Worm (Caenorhabditis elegans) whole organism, L4 larva: ENCODE measurements around the gene fbxa-55.

Experiments
- F37D6.2 ChIP-seq: sonication (generic microtip); optimal IDR thresholded peaks from 2 replicates; lab custom pipeline; 2016; ENCODE audit warnings: mild to moderate bottlenecking, missing genetic modification characterization, missing compliant biosample characterization
- T20F7.1 ChIP-seq: fragments of 200-800 bp; sonication (Bioruptor generic); optimal IDR thresholded peaks from 2 replicates; lab custom pipeline; 2018; ENCODE audit warnings: mild to moderate bottlenecking, missing genetic modification characterization, missing compliant biosample characterization
- T26A8.4 ChIP-seq: fragments of 200-800 bp; sonication (Bioruptor generic); IDR thresholded peaks from 2 replicates; pipeline ENCODE4 v1.3.6; 2022; ENCODE audit warnings: missing genetic modification characterization, missing compliant biosample characterization
- aha-1 ChIP-seq: fragments of 150-350 bp; peaks from one replicate; lab custom pipeline; 2014; ENCODE audit warnings: missing biosample characterization, missing genetic modification characterization
- arid-1 ChIP-seq: fragments of 200-800 bp; sonication (Bioruptor generic); conservative IDR thresholded peaks from 2 replicates; pipeline ENCODE4 v1.3.6; 2022; ENCODE audit warnings: missing genetic modification reagents, missing genetic modification characterization, missing compliant biosample characterization
- attf-4 ChIP-seq: sonication (generic microtip); optimal IDR thresholded peaks from 3 replicates; lab custom pipeline; 2017; ENCODE audit warnings: missing biosample characterization, missing genetic modification characterization
- ceh-28 ChIP-seq: fragments of 150-350 bp; optimal IDR thresholded peaks from 2 replicates; lab custom pipeline; 2014; ENCODE audit warnings: missing biosample characterization, missing genetic modification reagents, missing genetic modification characterization
- ceh-62 ChIP-seq: sonication (generic microtip); optimal IDR thresholded peaks from 2 replicates; lab custom pipeline; 2017; ENCODE audit warnings: missing biosample characterization, missing genetic modification characterization
- ces-1 ChIP-seq: fragments of 150-350 bp; sonication (generic microtip); optimal IDR thresholded peaks from 4 replicates; lab custom pipeline; 2014; ENCODE audit warnings: missing biosample characterization, missing genetic modification reagents, missing genetic modification characterization
- daf-16 ChIP-seq, 3 experiments: sonication (generic microtip); optimal IDR thresholded peaks; 2 replicates each; lab custom pipeline; 2016 to 2017; ENCODE audit warnings: missing genetic modification characterization in 3 of 3, missing genetic modification reagents in 3 of 3, mild to moderate bottlenecking in 2 of 3, missing compliant biosample characterization in 2 of 3, missing biosample characterization in 1 of 3, moderate library complexity in 1 of 3
- daf-19 ChIP-seq: fragments of 200-800 bp; sonication (Bioruptor generic); conservative IDR thresholded peaks from 2 replicates; pipeline ENCODE4 v1.3.6; 2022; ENCODE audit warnings: missing genetic modification characterization, missing compliant biosample characterization
- daf-8 ChIP-seq: fragments of 200-800 bp; sonication (Bioruptor generic); IDR thresholded peaks from 2 replicates; pipeline ENCODE4 v1.3.6; 2022; ENCODE audit warnings: missing genetic modification characterization, missing compliant biosample characterization
- dmd-6 ChIP-seq: fragments of 200-800 bp; sonication (Bioruptor generic); IDR thresholded peaks from 2 replicates; pipeline ENCODE4 v1.3.6; 2022; ENCODE audit warnings: missing genetic modification reagents, missing genetic modification characterization, missing compliant biosample characterization
- dve-1 ChIP-seq: sonication (generic microtip); optimal IDR thresholded peaks from 2 replicates; lab custom pipeline; 2017; ENCODE audit warnings: antibody characterized with exemption, mild to moderate bottlenecking, missing genetic modification characterization, missing compliant biosample characterization; ENCODE audit not compliant: insufficient read depth
- egl-43 ChIP-seq: fragments of 200-800 bp; sonication (Bioruptor generic); IDR thresholded peaks from 2 replicates; pipeline ENCODE4 v1.3.6; 2022; ENCODE audit warnings: missing genetic modification reagents, missing genetic modification characterization, missing compliant biosample characterization
- fkh-10 ChIP-seq: fragments of 150-350 bp; optimal IDR thresholded peaks from 2 replicates; lab custom pipeline; 2014; ENCODE audit warnings: missing biosample characterization, missing genetic modification reagents, missing genetic modification characterization
- hlh-11 ChIP-seq: fragments of 200-800 bp; sonication (Bioruptor generic); optimal IDR thresholded peaks from 2 replicates; lab custom pipeline; 2018; ENCODE audit warnings: mild to moderate bottlenecking, missing genetic modification characterization, missing compliant biosample characterization
- hlh-30 ChIP-seq: sonication (generic microtip); optimal IDR thresholded peaks from 2 replicates; lab custom pipeline; 2017; ENCODE audit warnings: antibody characterized with exemption, mild to moderate bottlenecking, missing genetic modification characterization, missing compliant biosample characterization; ENCODE audit not compliant: insufficient read depth
- jun-1 ChIP-seq: fragments of 150-350 bp; optimal IDR thresholded peaks from 2 replicates; lab custom pipeline; 2014; ENCODE audit warnings: missing biosample characterization, missing genetic modification reagents, missing genetic modification characterization
- lim-7 ChIP-seq: fragments of 200-800 bp; sonication (Bioruptor generic); IDR thresholded peaks from 2 replicates; pipeline ENCODE4 v1.3.6; 2022; ENCODE audit warnings: missing genetic modification characterization, missing compliant biosample characterization
- lin-38 ChIP-seq: fragments of 200-800 bp; sonication (Bioruptor generic); IDR thresholded peaks from 2 replicates; pipeline ENCODE4 v1.3.6; 2022; ENCODE audit warnings: missing genetic modification reagents, missing genetic modification characterization, missing compliant biosample characterization
- lsy-2 ChIP-seq, 2 experiments: fragments of 150-350 bp in 1 of 2; sonication (generic microtip) in 1 of 2; optimal IDR thresholded peaks; 2 replicates each; lab custom pipeline; 2014 to 2017; ENCODE audit warnings: missing biosample characterization in 2 of 2, missing genetic modification characterization in 2 of 2
- madf-5 ChIP-seq, 2 experiments: fragments of 200-800 bp; sonication (Bioruptor generic); IDR thresholded peaks; 2 replicates each; pipeline ENCODE4 v1.3.6; 2022; ENCODE audit warnings: missing compliant biosample characterization in 2 of 2, missing genetic modification characterization in 2 of 2
- mep-1 ChIP-seq: fragments of 150-350 bp; sonication (generic microtip); optimal IDR thresholded peaks from 3 replicates; lab custom pipeline; 2014; ENCODE audit warnings: missing biosample characterization, missing genetic modification characterization
- mxl-3 ChIP-seq: fragments of 200-800 bp; sonication (Bioruptor generic); optimal IDR thresholded peaks from 2 replicates; lab custom pipeline; 2018; ENCODE audit warnings: mild to moderate bottlenecking, missing genetic modification characterization, missing compliant biosample characterization
- nhr-237 ChIP-seq: sonication (generic microtip); optimal IDR thresholded peaks from 2 replicates; lab custom pipeline; 2017; ENCODE audit warnings: missing biosample characterization, missing genetic modification characterization
- nhr-25 ChIP-seq: sonication (generic microtip); optimal IDR thresholded peaks from 2 replicates; lab custom pipeline; 2017; ENCODE audit warnings: missing genetic modification characterization, mild to moderate bottlenecking, missing compliant biosample characterization, antibody characterized with exemption, moderate library complexity, borderline replicate concordance; ENCODE audit not compliant: insufficient read depth
- nhr-28 ChIP-seq: fragments of 150-350 bp; optimal IDR thresholded peaks from 2 replicates; lab custom pipeline; 2014; ENCODE audit warnings: missing biosample characterization, missing genetic modification characterization
- nhr-42 ChIP-seq: fragments of 200-800 bp; sonication (Bioruptor generic); IDR thresholded peaks from 2 replicates; pipeline ENCODE4 v1.3.6; 2022; ENCODE audit warnings: missing genetic modification characterization, missing compliant biosample characterization
- nhr-6 ChIP-seq: fragments of 150-350 bp; optimal IDR thresholded peaks from 2 replicates; lab custom pipeline; 2014; ENCODE audit warnings: missing biosample characterization, missing genetic modification characterization
- nhr-77 ChIP-seq: fragments of 150-350 bp; optimal IDR thresholded peaks from 2 replicates; lab custom pipeline; 2014; ENCODE audit warnings: missing biosample characterization, missing genetic modification characterization
- php-3 ChIP-seq: fragments of 200-800 bp; sonication (Bioruptor generic); IDR thresholded peaks from 2 replicates; pipeline ENCODE4 v1.3.6; 2022; ENCODE audit warnings: missing genetic modification reagents, missing genetic modification characterization, missing compliant biosample characterization
- pqm-1 ChIP-seq: sonication (generic microtip); optimal IDR thresholded peaks from 2 replicates; lab custom pipeline; 2017; ENCODE audit warnings: missing biosample characterization, missing genetic modification characterization
- rbr-2 ChIP-seq: sonication (generic microtip); optimal IDR thresholded peaks from 2 replicates; lab custom pipeline; 2016; ENCODE audit warnings: missing genotype, missing genetic modification characterization, missing compliant biosample characterization
- sdz-12 ChIP-seq: fragments of 200-800 bp; sonication (Bioruptor generic); optimal IDR thresholded peaks from 2 replicates; lab custom pipeline; 2018; ENCODE audit warnings: mild to moderate bottlenecking, missing genetic modification characterization, missing compliant biosample characterization
- skn-1 ChIP-seq: fragments of 150-350 bp; optimal IDR thresholded peaks from 2 replicates; lab custom pipeline; 2014; ENCODE audit warnings: missing biosample characterization, missing genetic modification characterization
- spr-3 ChIP-seq: fragments of 200-800 bp; sonication (Bioruptor generic); optimal IDR thresholded peaks from 2 replicates; lab custom pipeline; 2018; ENCODE audit warnings: mild to moderate bottlenecking, missing genetic modification characterization, missing compliant biosample characterization
- tag-97 ChIP-seq: fragments of 200-800 bp; sonication (Bioruptor generic); IDR thresholded peaks from 2 replicates; pipeline ENCODE4 v1.3.6; 2022; ENCODE audit warnings: missing genetic modification characterization, missing compliant biosample characterization
- unc-62 ChIP-seq, 3 experiments: fragments of 150-350 bp in 1 of 3; sonication (generic microtip); optimal IDR thresholded peaks in 2 of 3; peaks in 1 of 3; 1 replicate in 1 of 3; 2 replicates in 2 of 3; lab custom pipeline; 2014 to 2017; ENCODE audit warnings: missing biosample characterization in 3 of 3, missing genetic modification characterization in 3 of 3, missing genetic modification reagents in 3 of 3, missing genotype in 1 of 3
- zfp-2 ChIP-seq: sonication (generic microtip); optimal IDR thresholded peaks from 2 replicates; lab custom pipeline; 2016; ENCODE audit warnings: mild to moderate bottlenecking, missing genetic modification characterization, missing compliant biosample characterization
- ztf-11 ChIP-seq: fragments of 150-350 bp; optimal IDR thresholded peaks from 2 replicates; lab custom pipeline; 2014; ENCODE audit warnings: missing biosample characterization, missing genetic modification characterization

The fbxa-55 gene

ce11 chrIII:900134-900533 lies 35.8 kb downstream of the fbxa-55 start (continued):
- TF ChIP-seq sdz-12 (GFP tag; lab: Kevin White, UChicago) (no peak), lin-38 (GFP tag; lab: Robert Waterston, UW) (peak; percentile 61)

- no peak for TF ChIP-seq dve-1
- no peak for TF ChIP-seq lim-7
- TF ChIP-seq skn-1 (tag; lab: Kevin White, UChicago): no peak
- no peak for TF ChIP-seq aha-1
- peak in 1 of 2 experiments; percentile 98 for TF ChIP-seq unc-62 (GFP tag; optimal IDR thresholded peaks at IDR 0.05 in 1 of 2; lab: Kevin White, UChicago)
- TF ChIP-seq unc-62 (tag; optimal IDR thresholded peaks at IDR 0.05; lab: Kevin White, UChicago): no peak
- TF ChIP-seq fkh-10: no peak
These were observed 39.0 kb downstream of the fbxa-55 start for ce11 chrIII:896904-897303.

- TF ChIP-seq arid-1 (GFP tag; lab: Robert Waterston, UW) (no peak), daf-16 (GFP tag; optimal IDR thresholded peaks at IDR 0.05; lab: Kevin White, UChicago) (no peak), daf-16 (tag; optimal IDR thresholded peaks at IDR 0.05; lab: Kevin White, UChicago) (peak; percentile 13), daf-8 (GFP tag; lab: Robert Waterston, UW) (no peak), daf-19 (no peak)
These were observed 40.4 kb downstream of the fbxa-55 start, which contains the start of the genes ztf-18 and F23H11.2 for ce11 chrIII:895525-895924. TSS of gene ztf-18 (minus strand) at chrIII:895712. TSS of gene F23H11.2 (plus strand) at chrIII:895747.

- TF ChIP-seq zfp-2 (tag; lab: Kevin White, UChicago) (no peak), dmd-6 (GFP tag; lab: Robert Waterston, UW) (peak; percentile 45; the same call in 1 of the 2 replicates), lsy-2 (tag; optimal IDR thresholded peaks at IDR 0.05; lab: Kevin White, UChicago) (no peak), rbr-2 (tag; lab: Kevin White, UChicago) (no peak), nhr-42 (GFP tag; lab: Robert Waterston, UW) (no peak), T26A8.4 (GFP tag; lab: Robert Waterston, UW) (no peak), ceh-62 (no peak), nhr-25 (tag; lab: Kevin White, UChicago) (no peak), nhr-77 (tag; lab: Kevin White, UChicago) (peak; percentile 36), php-3 (peak; percentile 61; the same call in 1 of the 2 replicates), pqm-1 (peak; percentile 87), nhr-28 (peak; percentile 45), F37D6.2 (no peak), hlh-11 (tag; lab: Kevin White, UChicago) (peak; percentile 35), daf-16 (GFP tag; optimal IDR thresholded peaks at IDR 0.05; lab: Kevin White, UChicago) (no peak), daf-16 (tag; optimal IDR thresholded peaks at IDR 0.05; lab: Kevin White, UChicago) (peak; percentile 45), nhr-237 (tag; lab: Kevin White, UChicago) (no peak), dve-1 (peak; percentile 36)
These were observed 44.9 kb downstream of the fbxa-55 start, which contains the start of gene T24C4.10 for ce11 chrIII:891014-891413. TSS of gene T24C4.10 (minus strand) at chrIII:891243.

ce11 chrIII:888983-889549 lies 46.8 kb downstream of the fbxa-55 start:
- TF ChIP-seq spr-3 (no peak), nhr-77 (tag; lab: Kevin White, UChicago) (no peak), lin-38 (GFP tag; lab: Robert Waterston, UW) (peak; percentile 44), attf-4 (no peak), ceh-28 (tag; lab: Kevin White, UChicago) (no peak), lsy-2 (tag; optimal IDR thresholded peaks at IDR 0.05; lab: Kevin White, UChicago) (peak in 1 of 2 experiments; percentile 52), tag-97 (no peak), rbr-2 (tag; lab: Kevin White, UChicago) (no peak), T20F7.1 (GFP tag; lab: Kevin White, UChicago) (peak; percentile 23), daf-16 (GFP tag; optimal IDR thresholded peaks at IDR 0.05; lab: Kevin White, UChicago) (no peak), daf-16 (tag; optimal IDR thresholded peaks at IDR 0.05; lab: Kevin White, UChicago) (peak; percentile 26), ces-1 (GFP tag; lab: Kevin White, UChicago) (no peak), ztf-11 (tag; lab: Kevin White, UChicago) (no peak), hlh-30 (peak; percentile 50), nhr-6 (no peak), jun-1 (tag; lab: Kevin White, UChicago) (no peak), mxl-3 (GFP tag; lab: Kevin White, UChicago) (no peak), mep-1 (no peak), madf-5 (GFP tag; IDR thresholded peaks at IDR 0.05; lab: Robert Waterston, UW) (no peak), egl-43 (GFP tag; lab: Robert Waterston, UW) (no peak)
